Worm (Caenorhabditis elegans): Measurements from ENCODE around the gene Y113G7B.28.

Gene Y113G7B.28

ce11 chrV:20162290-20163104, 33.3 kb upstream of the Y113G7B.28 start (continued):
- TF ChIP-seq pha-4 (tag; optimal IDR thresholded peaks at IDR 0.05) = peak; percentile 46
- no peak for TF ChIP-seq aptf-2 (GFP tag; conservative IDR thresholded peaks at IDR 0.05)
- TF ChIP-seq F55B11.4 (tag; optimal IDR thresholded peaks at IDR 0.05; ENCODE audit: borderline replicate concordance, insufficient read depth) = no peak
- peak; percentile 4; the same call in 1 of the 2 replicates for TF ChIP-seq pbrm-1 (GFP tag; IDR thresholded peaks at IDR 0.05)
- TF ChIP-seq ets-4 (GFP tag; optimal IDR thresholded peaks at IDR 0.05) = peak; percentile 7
- no peak for TF ChIP-seq ztf-6 (GFP tag; IDR thresholded peaks at IDR 0.05)
- peak; percentile 68 for TF ChIP-seq B0336.3 (GFP tag; IDR thresholded peaks at IDR 0.05)
- TF ChIP-seq ama-1 (optimal IDR thresholded peaks at IDR 0.05) = peak; percentile 66
- no peak for TF ChIP-seq ama-1 (GFP tag; optimal IDR thresholded peaks at IDR 0.05)
- peak; percentile 6 for TF ChIP-seq Y56A3A.18 (GFP tag; IDR thresholded peaks at IDR 0.05)
- TF ChIP-seq repo-1 (tag; optimal IDR thresholded peaks at IDR 0.05) = no peak
- no peak for TF ChIP-seq sdz-38 (tag; optimal IDR thresholded peaks at IDR 0.05)
- TF ChIP-seq atf-7 (tag; optimal IDR thresholded peaks at IDR 0.05) = peak; percentile 32
- peak; percentile 44 for TF ChIP-seq madf-10 (tag; optimal IDR thresholded peaks at IDR 0.05)
- peak; percentile 26 for TF ChIP-seq tlf-1 (GFP tag; optimal IDR thresholded peaks at IDR 0.05)
- peak; percentile 16 for TF ChIP-seq nhr-80 (tag; optimal IDR thresholded peaks at IDR 0.05)

- TF ChIP-seq ets-4 (GFP tag; optimal IDR thresholded peaks at IDR 0.05) = no peak
- TF ChIP-seq zim-3 (tag; optimal IDR thresholded peaks at IDR 0.05) = peak; percentile 8
- TF ChIP-seq Y56A3A.18 (GFP tag; IDR thresholded peaks at IDR 0.05) = peak; percentile 7; the same call in 1 of the 2 replicates
- no peak for TF ChIP-seq B0261.1 (tag; optimal IDR thresholded peaks at IDR 0.05)
- no peak for TF ChIP-seq efl-1 (GFP tag; optimal IDR thresholded peaks at IDR 0.05)
- TF ChIP-seq pha-4 (tag; optimal IDR thresholded peaks at IDR 0.05) = no peak
- TF ChIP-seq ztf-3 (GFP tag; optimal IDR thresholded peaks at IDR 0.05) = no peak
- TF ChIP-seq snpc-3.4 (tag; optimal IDR thresholded peaks at IDR 0.05) = no peak
- no peak for TF ChIP-seq snpc-1.3 (tag; optimal IDR thresholded peaks at IDR 0.05; ENCODE audit: insufficient read depth)
- TF ChIP-seq unc-62 (GFP tag; optimal IDR thresholded peaks at IDR 0.05) = no peak
- no peak for TF ChIP-seq nhr-90 (tag; optimal IDR thresholded peaks at IDR 0.05)
- TF ChIP-seq attf-6 (GFP tag; IDR thresholded peaks at IDR 0.05) = no peak
- TF ChIP-seq ceh-79 (tag; optimal IDR thresholded peaks at IDR 0.05) = no peak
- no peak for TF ChIP-seq F55B11.4 (tag; optimal IDR thresholded peaks at IDR 0.05; ENCODE audit: borderline replicate concordance, insufficient read depth)
- no peak for TF ChIP-seq F57A8.1 (GFP tag; optimal IDR thresholded peaks at IDR 0.05)
- TF ChIP-seq unc-130 (GFP tag; optimal IDR thresholded peaks at IDR 0.05) = no peak
- TF ChIP-seq zfh-2 (GFP tag; conservative IDR thresholded peaks at IDR 0.05) = no peak
- peak; percentile 69 for TF ChIP-seq Y95B8A.8 (GFP tag; IDR thresholded peaks at IDR 0.05)
- no peak for TF ChIP-seq nfya-2 (GFP tag; IDR thresholded peaks at IDR 0.05)
- no peak for TF ChIP-seq ztf-25 (GFP tag; IDR thresholded peaks at IDR 0.05)
- TF ChIP-seq ZK185.1 (tag; optimal IDR thresholded peaks at IDR 0.05; ENCODE audit: poor library complexity, severe bottlenecking) = no peak
- TF ChIP-seq athp-1 (tag; optimal IDR thresholded peaks at IDR 0.05) = no peak
- TF ChIP-seq nhr-120 (GFP tag; IDR thresholded peaks at IDR 0.05) = no peak
- TF ChIP-seq F33H1.4 (GFP tag; IDR thresholded peaks at IDR 0.05) = no peak
- no peak for TF ChIP-seq D2030.7 (GFP tag; IDR thresholded peaks at IDR 0.05)
- TF ChIP-seq F23B12.7 (tag; optimal IDR thresholded peaks at IDR 0.05; ENCODE audit: insufficient read depth) = no peak
- TF ChIP-seq lin-35 (GFP tag; optimal IDR thresholded peaks at IDR 0.05) = no peak
- TF ChIP-seq mes-4 (tag; optimal IDR thresholded peaks at IDR 0.05) = no peak
- TF ChIP-seq tlf-1 (GFP tag; optimal IDR thresholded peaks at IDR 0.05) = no peak
- no peak for TF ChIP-seq atf-7 (tag; optimal IDR thresholded peaks at IDR 0.05)
- no peak for TF ChIP-seq tbx-9 (tag; optimal IDR thresholded peaks at IDR 0.05; ENCODE audit: borderline replicate concordance)
- 0 out of 2 replicates have a peak, but pooled peaks have one; percentile 7 for TF ChIP-seq hmg-20 (GFP tag; IDR thresholded peaks at IDR 0.05)
- TF ChIP-seq nhr-179 (tag; optimal IDR thresholded peaks at IDR 0.05) = no peak
- no peak for TF ChIP-seq him-1 (tag; optimal IDR thresholded peaks at IDR 0.05)
- 0 out of 2 replicates have a peak, but pooled peaks have one; percentile 20 for TF ChIP-seq ekl-4 (GFP tag; IDR thresholded peaks at IDR 0.05)
- no peak for TF ChIP-seq sptf-2 (GFP tag; optimal IDR thresholded peaks at IDR 0.05)
These were observed 32.7 kb upstream of the Y113G7B.28 start for ce11 chrV:20163105-20163449.
